Fruit fly (Drosophila melanogaster) whole organism, embryonic: ENCODE data around the gene euc.

Experiments
- B-H2 ChIP-seq: fragments of 200-800 bp; sonication (Bioruptor generic); optimal IDR thresholded peaks from 2 replicates; lab custom pipeline; 2018; ENCODE audit warnings: missing biosample characterization, mild to moderate bottlenecking, missing genetic modification characterization
- CG10431 ChIP-seq: fragments of 200-800 bp; sonication (Bioruptor generic); optimal IDR thresholded peaks from 3 replicates; lab custom pipeline; 2018; ENCODE audit warnings: missing biosample characterization, mild to moderate bottlenecking, missing genetic modification characterization
- CG10543 ChIP-seq: fragments of 200-800 bp; sonication (Bioruptor generic); optimal IDR thresholded peaks from 3 replicates; lab custom pipeline; 2017; ENCODE audit warnings: missing biosample characterization, mild to moderate bottlenecking, missing genetic modification characterization, moderate library complexity
- CG11247 ChIP-seq: fragments of 200-800 bp; sonication (Bioruptor generic); IDR thresholded peaks from 2 replicates; pipeline ENCODE4 v1.3.6; 2022; ENCODE audit warnings: missing biosample characterization, missing genetic modification characterization
- CG11723 ChIP-seq: fragments of 200-800 bp; sonication (Bioruptor generic); optimal IDR thresholded peaks from 2 replicates; lab custom pipeline; 2017; ENCODE audit warnings: missing biosample characterization, mild to moderate bottlenecking, missing genetic modification characterization
- CG12104 ChIP-seq: fragments of 200-800 bp; sonication (Bioruptor generic); optimal IDR thresholded peaks from 3 replicates; lab custom pipeline; 2016; ENCODE audit warnings: missing biosample characterization, missing genetic modification characterization
- CG12155 ChIP-seq: fragments of 200-800 bp; sonication (Bioruptor generic); optimal IDR thresholded peaks from 3 replicates; lab custom pipeline; 2016; ENCODE audit warnings: missing biosample characterization, missing genetic modification characterization
- CG13123 ChIP-seq: fragments of 200-800 bp; sonication (Bioruptor generic); optimal IDR thresholded peaks from 2 replicates; lab custom pipeline; 2016; ENCODE audit warnings: missing biosample characterization, missing genetic modification characterization
- CG13287 ChIP-seq: fragments of 200-800 bp; sonication (Bioruptor generic); IDR thresholded peaks from 2 replicates; pipeline ENCODE4 v1.3.6; 2022; ENCODE audit warnings: missing biosample characterization, missing genetic modification characterization; ENCODE audit not compliant: partially characterized antibody
- CG14050 ChIP-seq: fragments of 200-800 bp; sonication (Bioruptor generic); IDR thresholded peaks from 3 replicates; pipeline ENCODE4 v1.3.6; 2022; ENCODE audit warnings: missing biosample characterization, missing genetic modification characterization
- CG14667 ChIP-seq: fragments of 200-800 bp; sonication (Bioruptor generic); IDR thresholded peaks from 2 replicates; pipeline ENCODE4 v1.3.6; 2022; ENCODE audit warnings: missing biosample characterization, missing genetic modification characterization
- CG1529 ChIP-seq: fragments of 200-800 bp; sonication (Bioruptor generic); optimal IDR thresholded peaks from 3 replicates; lab custom pipeline; 2018; ENCODE audit warnings: missing biosample characterization, missing genetic modification characterization
- CG16863 ChIP-seq: fragments of 200-800 bp; sonication (Bioruptor generic); optimal IDR thresholded peaks from 3 replicates; lab custom pipeline; 2016; ENCODE audit warnings: missing biosample characterization, missing genetic modification characterization
- CG18011 ChIP-seq: fragments of 200-800 bp; sonication (Bioruptor generic); optimal IDR thresholded peaks from 2 replicates; lab custom pipeline; 2017; ENCODE audit warnings: missing biosample characterization, missing genetic modification characterization, mild to moderate bottlenecking, moderate library complexity, missing genotype
- CG18599 ChIP-seq: fragments of 200-800 bp; sonication (Bioruptor generic); optimal IDR thresholded peaks from 3 replicates; lab custom pipeline; 2017; ENCODE audit warnings: missing biosample characterization, missing genetic modification characterization, mild to moderate bottlenecking, moderate library complexity, missing genetic modification reagents
- CG33557 ChIP-seq: fragments of 200-800 bp; sonication (Bioruptor generic); optimal IDR thresholded peaks from 2 replicates; lab custom pipeline; 2019; ENCODE audit warnings: missing biosample characterization, mild to moderate bottlenecking, missing genetic modification characterization, moderate library complexity
- CG3847 ChIP-seq: fragments of 200-800 bp; sonication (Bioruptor generic); IDR thresholded peaks from 2 replicates; pipeline ENCODE4 v1.3.6; 2022; ENCODE audit warnings: missing biosample characterization, missing genetic modification characterization
- CG6272 ChIP-seq: fragments of 200-800 bp; sonication (Bioruptor generic); IDR thresholded peaks from 2 replicates; pipeline ENCODE4 v1.3.6; 2022; ENCODE audit warnings: missing biosample characterization, missing genetic modification characterization
- CG8281 ChIP-seq: fragments of 200-800 bp; sonication (Bioruptor generic); optimal IDR thresholded peaks from 2 replicates; lab custom pipeline; 2018; ENCODE audit warnings: missing biosample characterization, mild to moderate bottlenecking, missing genetic modification characterization, moderate library complexity
- CG8478 ChIP-seq: fragments of >200 bp; optimal IDR thresholded peaks from 2 replicates; lab custom pipeline; 2018
- CG8944 ChIP-seq: fragments of 200-800 bp; sonication (Bioruptor generic); optimal IDR thresholded peaks from 3 replicates; lab custom pipeline; 2016; ENCODE audit warnings: missing biosample characterization, missing genetic modification characterization
- CHES-1-like ChIP-seq: fragments of 200-800 bp; sonication (Bioruptor generic); optimal IDR thresholded peaks from 2 replicates; lab custom pipeline; 2016; ENCODE audit warnings: missing biosample characterization, missing genetic modification characterization
- CTCF ChIP-seq: fragments of 200-800 bp; sonication (Bioruptor generic); optimal IDR thresholded peaks from 2 replicates; lab custom pipeline; 2017; ENCODE audit warnings: missing biosample characterization, mild to moderate bottlenecking, missing genetic modification characterization, moderate library complexity
- Ets97D ChIP-seq: fragments of 200-800 bp; sonication (Bioruptor generic); optimal IDR thresholded peaks from 3 replicates; lab custom pipeline; 2016; ENCODE audit warnings: missing biosample characterization, missing genetic modification characterization
- Hr3 ChIP-seq: fragments of 200-800 bp; sonication (Bioruptor generic); optimal IDR thresholded peaks from 3 replicates; lab custom pipeline; 2016; ENCODE audit warnings: missing biosample characterization, missing genetic modification characterization
- Hsf ChIP-seq: fragments of 200-800 bp; sonication (Bioruptor generic); optimal IDR thresholded peaks from 3 replicates; lab custom pipeline; 2016; ENCODE audit warnings: missing biosample characterization, missing genetic modification characterization
- MTF-1 ChIP-seq: fragments of 200-800 bp; sonication (Bioruptor generic); optimal IDR thresholded peaks from 2 replicates; lab custom pipeline; 2018; ENCODE audit warnings: missing biosample characterization, mild to moderate bottlenecking, missing genetic modification characterization, borderline replicate concordance
- NC2α ChIP-seq: fragments of 200-800 bp; sonication (Bioruptor generic); optimal IDR thresholded peaks from 2 replicates; lab custom pipeline; 2016; ENCODE audit warnings: missing biosample characterization, missing genetic modification characterization
- Nf-YA ChIP-seq: fragments of 200-800 bp; sonication (Bioruptor generic); IDR thresholded peaks from 2 replicates; pipeline ENCODE4 v1.3.6; 2022; ENCODE audit warnings: missing biosample characterization, missing genetic modification characterization
- Nf-YB ChIP-seq: fragments of 200-800 bp; sonication (Bioruptor generic); optimal IDR thresholded peaks from 3 replicates; lab custom pipeline; 2019; ENCODE audit warnings: missing biosample characterization, mild to moderate bottlenecking, missing genetic modification characterization, moderate library complexity
- Nf-YC ChIP-seq: fragments of 200-800 bp; optimal IDR thresholded peaks from 3 replicates; lab custom pipeline; 2019; ENCODE audit warnings: missing biosample characterization, mild to moderate bottlenecking, missing genetic modification characterization, moderate library complexity
- Optix ChIP-seq: fragments of 200-800 bp; sonication (Bioruptor generic); IDR thresholded peaks from 3 replicates; pipeline ENCODE4 v1.3.6; 2022; ENCODE audit warnings: missing biosample characterization, missing genetic modification characterization
- Rx ChIP-seq: fragments of 200-800 bp; sonication (Bioruptor generic); IDR thresholded peaks from 2 replicates; pipeline ENCODE4 v1.3.6; 2022; ENCODE audit warnings: missing biosample characterization, missing genetic modification characterization
- Sox102F ChIP-seq: fragments of 200-800 bp; sonication (Bioruptor generic); optimal IDR thresholded peaks from 2 replicates; lab custom pipeline; 2018; ENCODE audit warnings: missing biosample characterization, mild to moderate bottlenecking, missing genetic modification characterization, moderate library complexity
- Stat92E ChIP-seq, 3 experiments: fragments of >200 bp in 2 of 3; fragments of 200-800 bp in 1 of 3; sonication (Bioruptor generic) in 1 of 3; optimal IDR thresholded peaks; 2 replicates each; lab custom pipeline; 2017 to 2019; ENCODE audit warnings: missing biosample characterization in 3 of 3, missing genetic modification characterization in 3 of 3, mild to moderate bottlenecking in 1 of 3, moderate library complexity in 1 of 3
- her ChIP-seq: fragments of 200-800 bp; sonication (Bioruptor generic); optimal IDR thresholded peaks from 2 replicates; lab custom pipeline; 2016; ENCODE audit warnings: missing biosample characterization, missing genetic modification characterization
- hkb ChIP-seq, 2 experiments: fragments of 200-800 bp in 1 of 2; fragments of >200 bp in 1 of 2; sonication (Bioruptor generic) in 1 of 2; IDR thresholded peaks in 1 of 2; optimal IDR thresholded peaks in 1 of 2; 2 replicates each; pipeline versions ENCODE4 v1.3.6 to Lab custom; 2017 to 2022; ENCODE audit warnings: missing biosample characterization in 1 of 2, missing genetic modification characterization in 1 of 2
- lbe ChIP-seq: fragments of 200-800 bp; sonication (Bioruptor generic); optimal IDR thresholded peaks from 2 replicates; lab custom pipeline; 2016; ENCODE audit warnings: missing biosample characterization, mild to moderate bottlenecking, missing genetic modification characterization
- mirr ChIP-seq: fragments of 200-800 bp; sonication (Bioruptor generic); optimal IDR thresholded peaks from 3 replicates; lab custom pipeline; 2018; ENCODE audit warnings: missing biosample characterization, mild to moderate bottlenecking, missing genetic modification characterization
- nerfin-2 ChIP-seq: fragments of 200-800 bp; sonication (Bioruptor generic); IDR thresholded peaks from 2 replicates; pipeline ENCODE4 v1.3.6; 2022; ENCODE audit warnings: missing biosample characterization, missing genetic modification characterization; ENCODE audit not compliant: partially characterized antibody
- nmo ChIP-seq: fragments of 200-800 bp; sonication (Bioruptor generic); optimal IDR thresholded peaks from 2 replicates; lab custom pipeline; 2018; ENCODE audit warnings: missing biosample characterization, mild to moderate bottlenecking, missing genetic modification characterization, moderate library complexity
- salm ChIP-seq: fragments of 200-800 bp; sonication (Bioruptor generic); optimal IDR thresholded peaks from 2 replicates; lab custom pipeline; 2018; ENCODE audit warnings: missing biosample characterization, mild to moderate bottlenecking, missing genetic modification characterization
- sim ChIP-seq: fragments of 200-800 bp; sonication (Bioruptor generic); IDR thresholded peaks from 2 replicates; pipeline ENCODE4 v1.3.6; 2022; ENCODE audit warnings: missing biosample characterization, missing genetic modification characterization
- sisA ChIP-seq: fragments of 200-800 bp; sonication (Bioruptor generic); IDR thresholded peaks from 2 replicates; pipeline ENCODE4 v1.3.6; 2022; ENCODE audit warnings: missing biosample characterization, missing genetic modification characterization
- slp2 ChIP-seq: fragments of 200-800 bp; sonication (Bioruptor generic); optimal IDR thresholded peaks from 2 replicates; lab custom pipeline; 2016; ENCODE audit warnings: missing biosample characterization, missing genetic modification characterization
- tap ChIP-seq: fragments of 200-800 bp; optimal IDR thresholded peaks from 3 replicates; lab custom pipeline; 2019; ENCODE audit warnings: missing biosample characterization, mild to moderate bottlenecking, missing genetic modification characterization, moderate library complexity
- tin ChIP-seq: fragments of 200-800 bp; sonication (Bioruptor generic); optimal IDR thresholded peaks from 3 replicates; lab custom pipeline; 2016; ENCODE audit warnings: missing biosample characterization, missing genetic modification characterization
- trem ChIP-seq: fragments of 200-800 bp; optimal IDR thresholded peaks from 3 replicates; lab custom pipeline; 2019; ENCODE audit warnings: missing biosample characterization, mild to moderate bottlenecking, missing genetic modification characterization, moderate library complexity
- ttk ChIP-seq: fragments of 200-800 bp; sonication (Bioruptor generic); IDR thresholded peaks from 2 replicates; pipeline ENCODE4 v2.1.2; 2022; ENCODE audit warnings: missing biosample characterization, missing genetic modification characterization
- zen ChIP-seq: fragments of 200-800 bp; sonication (Bioruptor generic); optimal IDR thresholded peaks from 3 replicates; lab custom pipeline; 2018; ENCODE audit warnings: missing biosample characterization, mild to moderate bottlenecking, missing genetic modification characterization, moderate library complexity

euc gene

dm6 chr3R:18987428-18988416 is 9.1 kb upstream of the euc start (continued):
- TF ChIP-seq nerfin-2 (GFP tag; lab: Robert Waterston, UW) (no peak), CG11247 (no peak), CG1529 (GFP tag; lab: Kevin White, UChicago) (peak; percentile 8), CG13123 (no peak), Ets97D (GFP tag; lab: Kevin White, UChicago) (no peak), her (GFP tag; lab: Kevin White, UChicago) (no peak), CG18011 (GFP tag; lab: Kevin White, UChicago) (no peak), salm (tag; lab: Kevin White, UChicago) (no peak), sim (no peak), Nf-YB (GFP tag; lab: Kevin White, UChicago) (no peak), CG18599 (GFP tag; lab: Kevin White, UChicago) (no peak), CG10431 (GFP tag; lab: Kevin White, UChicago) (no peak), CG6272 (GFP tag; lab: Robert Waterston, UW) (no peak), CG8478 (lab: Kevin White, UChicago) (no peak), ttk (GFP tag; lab: Robert Waterston, UW) (no peak), CG10543 (GFP tag; lab: Kevin White, UChicago) (peak; percentile 72), Stat92E (GFP tag; optimal IDR thresholded peaks at IDR 0.05; lab: Kevin White, UChicago) (no peak), CG12155 (GFP tag; lab: Kevin White, UChicago) (no peak), Rx (no peak), slp2 (GFP tag; lab: Kevin White, UChicago) (no peak), CG11723 (no peak), CG14667 (GFP tag; lab: Robert Waterston, UW) (no peak), Hr3 (GFP tag; lab: Kevin White, UChicago) (no peak), CG16863 (GFP tag; lab: Kevin White, UChicago) (no peak), CG8944 (GFP tag; lab: Kevin White, UChicago) (peak; percentile 5), Hsf (GFP tag; lab: Kevin White, UChicago) (no peak), hkb (optimal IDR thresholded peaks at IDR 0.05; lab: Kevin White, UChicago) (no peak), hkb (GFP tag; IDR thresholded peaks at IDR 0.05; lab: Robert Waterston, UW) (no peak), CTCF (GFP tag; lab: Kevin White, UChicago) (no peak), Nf-YA (GFP tag; lab: Robert Waterston, UW) (no peak), B-H2 (GFP tag; lab: Kevin White, UChicago) (no peak), sisA (GFP tag; lab: Robert Waterston, UW) (no peak), NC2α (GFP tag; lab: Kevin White, UChicago) (no peak), Nf-YC (tag; lab: Kevin White, UChicago) (no peak), CG3847 (GFP tag; lab: Robert Waterston, UW) (no peak), Optix (no peak), Sox102F (peak; percentile 39), lbe (GFP tag; lab: Kevin White, UChicago) (no peak), MTF-1 (GFP tag; lab: Kevin White, UChicago) (no peak), CG33557 (GFP tag; lab: Kevin White, UChicago) (no peak), CHES-1-like (no peak), CG8281 (no peak), CG14050 (no peak), tap (no peak), zen (tag; lab: Kevin White, UChicago) (no peak), CG12104 (no peak), trem (tag; lab: Kevin White, UChicago) (no peak), tin (peak; percentile 31), CG13287 (GFP tag; lab: Robert Waterston, UW) (no peak), nmo (GFP tag; lab: Kevin White, UChicago) (no peak), mirr (no peak)
